Worm (Caenorhabditis elegans): Measurements from ENCODE around the gene K09G1.1.

- no peak for TF ChIP-seq unc-62 (GFP tag; optimal IDR thresholded peaks at IDR 0.05)
- no peak for TF ChIP-seq flh-1 (GFP tag; optimal IDR thresholded peaks at IDR 0.05)
- TF ChIP-seq ces-1 (GFP tag; optimal IDR thresholded peaks at IDR 0.05), result no peak
- no peak for TF ChIP-seq nhr-28 (tag; optimal IDR thresholded peaks at IDR 0.05)
- TF ChIP-seq lin-13 (tag; optimal IDR thresholded peaks at IDR 0.05), result no peak
- no peak for TF ChIP-seq nhr-237 (tag; optimal IDR thresholded peaks at IDR 0.05)
- no peak for TF ChIP-seq cnd-1 (tag; optimal IDR thresholded peaks at IDR 0.05)
- TF ChIP-seq lsy-2 (tag; optimal IDR thresholded peaks at IDR 0.05), result no peak
- no peak for TF ChIP-seq elt-1 (tag; optimal IDR thresholded peaks at IDR 0.05; ENCODE audit: borderline replicate concordance, insufficient read depth)
- no peak for TF ChIP-seq unc-39 (tag; optimal IDR thresholded peaks at IDR 0.05)
- TF ChIP-seq mab-5 (tag; optimal IDR thresholded peaks at IDR 0.05), result no peak
These were observed 32.8 kb downstream of the K09G1.1 start for ce11 chrV:9616130-9616529.
